Worm (Caenorhabditis elegans) whole organism, L4 larva: Measurements from ENCODE around the gene teg-1.

Source experiments
- Y75B8A.6 ChIP-seq: fragments of 200-800 bp; sonication (Bioruptor generic); IDR thresholded peaks from 2 replicates; pipeline ENCODE4 v1.3.6; 2022; ENCODE audit warnings: missing genetic modification reagents, missing genetic modification characterization, missing compliant biosample characterization
- daf-12 ChIP-seq: fragments of 150-350 bp; optimal IDR thresholded peaks from 2 replicates; lab custom pipeline; 2014; ENCODE audit warnings: missing biosample characterization, missing genetic modification reagents, missing genetic modification characterization
- lim-7 ChIP-seq: fragments of 200-800 bp; sonication (Bioruptor generic); IDR thresholded peaks from 2 replicates; pipeline ENCODE4 v1.3.6; 2022; ENCODE audit warnings: missing genetic modification characterization, missing compliant biosample characterization
- lin-38 ChIP-seq: fragments of 200-800 bp; sonication (Bioruptor generic); IDR thresholded peaks from 2 replicates; pipeline ENCODE4 v1.3.6; 2022; ENCODE audit warnings: missing genetic modification reagents, missing genetic modification characterization, missing compliant biosample characterization
- saeg-2 ChIP-seq: fragments of 200-800 bp; sonication (Bioruptor generic); IDR thresholded peaks from 2 replicates; pipeline ENCODE4 v1.3.6; 2022; ENCODE audit warnings: missing genetic modification reagents, missing genetic modification characterization, missing compliant biosample characterization
- skn-1 ChIP-seq: fragments of 150-350 bp; optimal IDR thresholded peaks from 2 replicates; lab custom pipeline; 2014; ENCODE audit warnings: missing biosample characterization, missing genetic modification characterization
- zip-11 ChIP-seq: fragments of 200-800 bp; sonication (Bioruptor generic); IDR thresholded peaks from 2 replicates; pipeline ENCODE4 v1.3.6; 2022; ENCODE audit warnings: missing genetic modification characterization, missing compliant biosample characterization

ce11 chrIII:11283648-11284047, 34.4 kb downstream of the teg-1 start:
- no peak for TF ChIP-seq Y75B8A.6 (GFP tag; lab: Robert Waterston, UW)
- TF ChIP-seq skn-1 (tag; lab: Kevin White, UChicago): no peak
- no peak for TF ChIP-seq lin-38 (GFP tag; lab: Robert Waterston, UW)
- TF ChIP-seq saeg-2 (GFP tag; lab: Robert Waterston, UW): no peak
- no peak for TF ChIP-seq zip-11 (GFP tag; lab: Robert Waterston, UW)
- no peak for TF ChIP-seq lim-7
- no peak for TF ChIP-seq daf-12
